Worm (Caenorhabditis elegans): ENCODE measurements around the gene D2096.11.
A peak's percentile ranks its signal among the peaks of the same experiment; 100 is the strongest.

Gene D2096.11

ce11 chrIV:8394105-8394504, at the start of gene D2096.11:
TSS of gene D2096.11 (minus strand) at chrIV:8394205.
- TF ChIP-seq ctbp-1 (GFP tag; IDR thresholded peaks at IDR 0.05): no peak
- TF ChIP-seq lin-15B (tag; optimal IDR thresholded peaks at IDR 0.05): no peak
- peak; percentile 33 for TF ChIP-seq aha-1 (tag)
- TF ChIP-seq madf-9 (GFP tag; conservative IDR thresholded peaks at IDR 0.05): no peak
- TF ChIP-seq nhr-111 (GFP tag; optimal IDR thresholded peaks at IDR 0.05): no peak

ce11 chrIV:8432709-8433108, 38.7 kb upstream of the D2096.11 start, which contains the start of the genes T26A8.4 and pdtf-1:
TSS of gene T26A8.4 (minus strand) at chrIV:8432893.
TSS of gene pdtf-1 (plus strand) at chrIV:8433038.
- peak; percentile 82 for TF ChIP-seq lin-38 (GFP tag; IDR thresholded peaks at IDR 0.05)
- no peak; the same call in 1 of the 2 replicates for TF ChIP-seq mxl-2 (GFP tag; conservative IDR thresholded peaks at IDR 0.05)
- no peak for TF ChIP-seq F44E2.7 (GFP tag; IDR thresholded peaks at IDR 0.05)
- TF ChIP-seq vab-7 (GFP tag; IDR thresholded peaks at IDR 0.05): peak; percentile 74; the same call in 1 of the 2 replicates
- peak; percentile 99 for TF ChIP-seq nhr-6 (tag; optimal IDR thresholded peaks at IDR 0.05)
- no peak for TF ChIP-seq nhr-111 (GFP tag; optimal IDR thresholded peaks at IDR 0.05)
- TF ChIP-seq nhr-76 (tag; optimal IDR thresholded peaks at IDR 0.05): peak; percentile 24
- peak; percentile 82 for TF ChIP-seq unc-130 (GFP tag; optimal IDR thresholded peaks at IDR 0.05)
- peak; percentile 80 for TF ChIP-seq zfp-3 (GFP tag; conservative IDR thresholded peaks at IDR 0.05)
- no peak for TF ChIP-seq zip-11 (GFP tag; IDR thresholded peaks at IDR 0.05)
- TF ChIP-seq lin-39 (tag; optimal IDR thresholded peaks at IDR 0.05): no peak
- TF ChIP-seq F10B5.3 (tag; optimal IDR thresholded peaks at IDR 0.05): peak; percentile 25
- peak; percentile 98 for TF ChIP-seq dve-1 (tag; optimal IDR thresholded peaks at IDR 0.05; ENCODE audit: insufficient read depth)
- TF ChIP-seq unc-39 (tag; optimal IDR thresholded peaks at IDR 0.05): no peak
- peak; percentile 68 for TF ChIP-seq jun-1 (tag; optimal IDR thresholded peaks at IDR 0.05)
- no peak; the same call in 1 of the 2 replicates for TF ChIP-seq egl-43 (GFP tag; IDR thresholded peaks at IDR 0.05)
- no peak for TF ChIP-seq R02D3.7 (tag; optimal IDR thresholded peaks at IDR 0.05)
- TF ChIP-seq nhr-10 (tag; optimal IDR thresholded peaks at IDR 0.05): peak; percentile 55
- TF ChIP-seq spr-3 (GFP tag; optimal IDR thresholded peaks at IDR 0.05): no peak
- TF ChIP-seq mes-2 (tag; optimal IDR thresholded peaks at IDR 0.05; ENCODE audit: poor library complexity, severe bottlenecking): peak; percentile 94
- peak; percentile 88 for TF ChIP-seq ceh-20 (GFP tag; IDR thresholded peaks at IDR 0.05)
- TF ChIP-seq php-3 (GFP tag; IDR thresholded peaks at IDR 0.05): peak; percentile 67
- TF ChIP-seq fos-1 (tag; optimal IDR thresholded peaks at IDR 0.05): no peak
- peak; percentile 63 for TF ChIP-seq nhr-48 (tag; optimal IDR thresholded peaks at IDR 0.05)
- TF ChIP-seq gei-8 (GFP tag; optimal IDR thresholded peaks at IDR 0.05): peak; percentile 15
- peak; percentile 76 for TF ChIP-seq set-16 (GFP tag; IDR thresholded peaks at IDR 0.05)
- TF ChIP-seq nhr-11 (tag; optimal IDR thresholded peaks at IDR 0.05): peak; percentile 95
- TF ChIP-seq lsy-2 (tag; optimal IDR thresholded peaks at IDR 0.05): peak; percentile 99 to 100
- peak; percentile 99 for TF ChIP-seq D1046.2 (GFP tag; IDR thresholded peaks at IDR 0.05)
- no peak for TF ChIP-seq ceh-28 (tag; optimal IDR thresholded peaks at IDR 0.05)
- no peak for TF ChIP-seq tag-97 (GFP tag; IDR thresholded peaks at IDR 0.05)
- peak; percentile 20 for TF ChIP-seq pqm-1 (tag; optimal IDR thresholded peaks at IDR 0.05)
- TF ChIP-seq spr-1 (tag; optimal IDR thresholded peaks at IDR 0.05): peak; percentile 64
- peak; percentile 87 for TF ChIP-seq arid-1 (GFP tag; conservative IDR thresholded peaks at IDR 0.05)
- no peak for TF ChIP-seq cey-2 (tag; optimal IDR thresholded peaks at IDR 0.05; ENCODE audit: borderline replicate concordance, insufficient read depth)
- no peak for TF ChIP-seq dmd-8 (GFP tag; IDR thresholded peaks at IDR 0.05)
- 0 out of 4 replicates have a peak, but pooled peaks of 1 of the 2 experiments have one; percentile 60 for TF ChIP-seq madf-5 (GFP tag; IDR thresholded peaks at IDR 0.05)
- TF ChIP-seq aly-2 (tag; optimal IDR thresholded peaks at IDR 0.05): no peak
- peak; percentile 15 for TF ChIP-seq F49E8.2 (tag; optimal IDR thresholded peaks at IDR 0.05; ENCODE audit: borderline replicate concordance)
- TF ChIP-seq hlh-30 (tag; optimal IDR thresholded peaks at IDR 0.05; ENCODE audit: insufficient read depth): peak; percentile 99
- TF ChIP-seq nhr-77 (tag; optimal IDR thresholded peaks at IDR 0.05): peak; percentile 95
- no peak for TF ChIP-seq egl-27 (tag; optimal IDR thresholded peaks at IDR 0.05)
- no peak for TF ChIP-seq zag-1 (tag; optimal IDR thresholded peaks at IDR 0.05)
- TF ChIP-seq ceh-32 (tag; optimal IDR thresholded peaks at IDR 0.05; ENCODE audit: poor library complexity): no peak
- peak; percentile 92 for TF ChIP-seq hlh-11 (tag; optimal IDR thresholded peaks at IDR 0.05)
- TF ChIP-seq nhr-42 (GFP tag; IDR thresholded peaks at IDR 0.05): peak; percentile 87
